Worm (Caenorhabditis elegans) whole organism, L4/young adult: ENCODE measurements around the gene acl-6.

ENCODE experiments used
- W03F9.2 ChIP-seq: fragments of 150-350 bp; optimal IDR thresholded peaks from 2 replicates; lab custom pipeline; 2014; ENCODE audit warnings: missing biosample characterization, missing genetic modification characterization
- dao-5 ChIP-seq: sonication (generic microtip); optimal IDR thresholded peaks from 2 replicates; lab custom pipeline; 2016; ENCODE audit warnings: missing genotype, missing genetic modification characterization, moderate library complexity, missing compliant biosample characterization
- him-1 ChIP-seq: sonication (generic microtip); optimal IDR thresholded peaks from 2 replicates; lab custom pipeline; 2016; ENCODE audit warnings: missing genotype, missing genetic modification reagents, missing genetic modification characterization, missing compliant biosample characterization

acl-6 gene

ce11 chrV:5477719-5478118 is 44.5 kb downstream of the acl-6 start:
- no peak for TF ChIP-seq him-1 (tag; lab: Kevin White, UChicago)
- no peak for TF ChIP-seq dao-5 (tag; lab: Kevin White, UChicago)
- no peak for TF ChIP-seq W03F9.2 (tag; lab: Kevin White, UChicago)

ce11 chrV:5482315-5482714 is 49.1 kb downstream of the acl-6 start, which contains the start of gene srg-66:
srg-66 (minus strand) TSS chrV:5482415.
- TF ChIP-seq him-1 (tag; lab: Kevin White, UChicago) = no peak
- no peak for TF ChIP-seq dao-5 (tag; lab: Kevin White, UChicago)
- TF ChIP-seq W03F9.2 (tag; lab: Kevin White, UChicago) = no peak

ce11 chrV:5484866-5485265 is 51.7 kb downstream of the acl-6 start, which contains the start of gene srg-65:
srg-65 (minus strand) TSS chrV:5484966.
- no peak for TF ChIP-seq dao-5 (tag; lab: Kevin White, UChicago)
- TF ChIP-seq him-1 (tag; lab: Kevin White, UChicago) = no peak
- TF ChIP-seq W03F9.2 (tag; lab: Kevin White, UChicago) = no peak
